Fruit fly (Drosophila melanogaster): ENCODE results near the gene CG4935.
A peak's percentile ranks its signal among the peaks of the same experiment; 100 is the strongest.

Gene CG4935

DNA sequence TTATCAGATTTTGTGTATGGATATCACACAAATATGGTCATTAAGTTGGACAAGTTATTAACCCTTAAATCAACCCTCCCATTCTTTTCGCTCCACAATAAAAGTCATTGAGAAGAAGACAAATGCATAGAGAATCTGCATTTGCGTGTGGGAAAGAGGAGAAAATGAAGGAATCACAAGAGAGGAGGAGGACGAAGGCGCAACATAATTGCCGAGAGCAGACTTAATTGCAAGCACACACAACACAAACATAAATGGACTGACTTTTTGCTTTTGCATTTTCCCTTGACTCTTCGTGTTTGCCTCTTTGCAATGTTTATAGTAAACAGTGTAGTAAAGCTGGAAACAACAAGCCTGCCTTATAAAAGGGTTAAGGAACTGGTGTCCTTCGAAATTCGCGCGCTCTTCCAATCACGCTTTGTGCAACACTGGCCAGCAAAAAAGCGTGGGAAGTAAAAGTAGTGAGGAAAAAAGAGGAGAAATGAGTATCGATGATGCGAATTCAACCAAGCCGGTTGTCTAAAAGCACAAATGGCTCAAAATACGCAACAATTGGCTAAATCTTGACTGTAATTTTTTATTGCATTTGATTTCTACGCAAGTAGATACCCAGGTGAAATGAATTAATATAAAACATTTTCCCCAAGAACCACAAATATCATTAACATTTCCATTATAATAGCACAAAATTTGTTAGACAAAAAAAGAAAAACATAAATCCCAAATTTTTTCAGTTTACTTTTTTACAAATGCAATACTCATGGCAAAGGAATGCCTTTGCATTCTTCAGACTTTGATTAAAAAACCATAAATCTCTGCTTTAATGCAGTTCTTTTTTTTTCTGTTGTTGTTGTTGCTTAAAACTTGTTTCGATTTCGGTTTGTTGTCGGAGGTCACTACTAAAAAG is 5.5 kb downstream of the CG4935 start:
- TF ChIP-seq Dll (optimal IDR thresholded peaks at IDR 0.05) (no peak), pan (optimal IDR thresholded peaks at IDR 0.05) (no peak), psq (optimal IDR thresholded peaks at IDR 0.05) (no peak), usp (GFP tag; optimal IDR thresholded peaks at IDR 0.05) (no peak), CG8478 (optimal IDR thresholded peaks at IDR 0.05) (no peak), EcR (GFP tag; optimal IDR thresholded peaks at IDR 0.05) (no peak)

DNA sequence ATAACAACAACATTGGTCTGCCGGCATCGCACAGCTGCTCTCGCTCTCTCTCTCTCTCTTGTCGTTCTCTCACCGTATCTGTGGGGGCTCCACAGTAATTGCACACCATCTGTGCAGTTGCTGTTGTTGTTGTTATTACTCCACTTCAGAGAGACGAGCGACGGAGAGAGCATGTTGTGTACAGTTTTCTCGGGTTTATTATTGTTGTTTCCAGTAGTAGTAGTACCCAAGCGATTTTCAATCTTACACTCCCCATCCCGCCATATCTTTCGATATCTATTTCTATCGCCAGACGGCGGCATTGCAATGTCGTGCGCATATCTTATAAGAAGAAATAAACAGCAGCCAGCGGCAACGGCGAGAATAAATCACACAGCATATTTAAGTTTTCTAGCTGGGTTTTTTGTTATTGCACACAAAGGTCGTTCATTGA is 6.2 kb downstream of the CG4935 start:
- TF ChIP-seq psq (optimal IDR thresholded peaks at IDR 0.05) (no peak), CG8478 (optimal IDR thresholded peaks at IDR 0.05) (no peak), pan (optimal IDR thresholded peaks at IDR 0.05) (no peak), usp (GFP tag; optimal IDR thresholded peaks at IDR 0.05) (no peak), Dll (optimal IDR thresholded peaks at IDR 0.05) (peak; percentile 60), EcR (GFP tag; optimal IDR thresholded peaks at IDR 0.05) (peak in 1 of 2 experiments; percentile 76)

DNA sequence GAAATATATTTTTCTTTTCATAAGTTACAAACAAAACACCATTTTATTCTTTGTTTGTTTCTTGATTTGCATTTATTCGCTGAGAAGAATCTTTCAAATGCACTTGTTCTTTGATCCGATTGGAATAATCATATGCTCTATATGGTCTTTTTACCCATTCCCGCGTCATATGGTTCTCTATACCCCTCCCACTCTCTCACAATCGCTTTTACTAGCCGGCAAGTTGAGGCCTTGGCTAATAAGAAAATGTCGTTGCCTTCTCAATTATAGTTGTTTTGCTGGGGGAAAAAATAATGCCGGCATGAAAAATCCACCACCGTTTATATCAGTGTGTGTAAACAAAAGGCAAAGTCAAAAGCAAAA is 6.9 kb downstream of the CG4935 start:
- TF ChIP-seq usp (GFP tag; optimal IDR thresholded peaks at IDR 0.05), result no peak
- TF ChIP-seq pan (optimal IDR thresholded peaks at IDR 0.05), result no peak
- TF ChIP-seq Dll (optimal IDR thresholded peaks at IDR 0.05), result no peak
- no peak for TF ChIP-seq psq (optimal IDR thresholded peaks at IDR 0.05)
- no peak for TF ChIP-seq CG8478 (optimal IDR thresholded peaks at IDR 0.05)
- TF ChIP-seq EcR (GFP tag; optimal IDR thresholded peaks at IDR 0.05), result no peak

DNA sequence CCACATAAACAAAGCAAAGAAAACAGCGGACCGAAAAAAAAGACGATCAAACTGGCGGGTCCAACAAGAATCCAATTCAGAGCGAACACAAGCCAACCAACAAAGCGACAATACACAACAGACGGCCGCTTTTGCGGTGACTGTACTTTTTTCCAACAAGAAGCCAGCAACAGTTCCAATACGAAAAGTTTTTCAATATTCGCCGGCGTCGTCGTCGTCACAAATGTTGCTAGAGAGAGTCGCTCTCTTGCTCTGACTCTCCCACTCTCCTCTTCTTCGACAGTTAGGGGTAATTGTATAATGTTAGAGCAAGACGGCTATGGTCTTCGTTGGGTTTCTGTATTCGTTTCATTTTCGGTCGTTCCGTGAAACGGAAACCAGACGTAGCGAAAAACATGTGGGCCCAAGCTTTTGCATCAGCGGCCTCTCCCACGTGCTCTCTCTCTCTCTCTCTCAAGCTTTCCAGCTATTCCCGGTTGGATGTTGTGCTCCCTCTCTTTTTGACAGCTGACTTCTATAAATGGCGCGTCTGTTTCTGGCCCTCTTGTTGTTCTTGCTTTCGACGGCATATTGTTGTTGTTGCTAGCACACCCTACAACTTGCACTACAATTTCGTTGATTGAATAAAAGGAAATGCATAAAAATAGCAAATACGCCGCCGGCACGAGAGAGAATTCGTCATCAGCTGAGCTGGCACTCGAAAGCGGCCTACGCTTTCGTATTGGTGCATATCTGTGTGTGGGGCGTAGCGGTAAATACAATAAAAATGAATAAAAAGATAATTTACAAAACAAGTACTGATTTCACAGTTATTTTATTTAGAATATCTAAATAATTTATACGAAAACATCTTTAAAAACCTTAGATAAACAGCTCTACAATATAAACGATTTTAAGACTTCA is 7.5 kb downstream of the CG4935 start:
- TF ChIP-seq usp (GFP tag; optimal IDR thresholded peaks at IDR 0.05) (no peak), psq (optimal IDR thresholded peaks at IDR 0.05) (no peak), pan (optimal IDR thresholded peaks at IDR 0.05) (no peak), CG8478 (optimal IDR thresholded peaks at IDR 0.05) (no peak), EcR (GFP tag; optimal IDR thresholded peaks at IDR 0.05) (peak in 1 of 2 experiments; percentile 73), Dll (optimal IDR thresholded peaks at IDR 0.05) (peak; percentile 92)

DNA sequence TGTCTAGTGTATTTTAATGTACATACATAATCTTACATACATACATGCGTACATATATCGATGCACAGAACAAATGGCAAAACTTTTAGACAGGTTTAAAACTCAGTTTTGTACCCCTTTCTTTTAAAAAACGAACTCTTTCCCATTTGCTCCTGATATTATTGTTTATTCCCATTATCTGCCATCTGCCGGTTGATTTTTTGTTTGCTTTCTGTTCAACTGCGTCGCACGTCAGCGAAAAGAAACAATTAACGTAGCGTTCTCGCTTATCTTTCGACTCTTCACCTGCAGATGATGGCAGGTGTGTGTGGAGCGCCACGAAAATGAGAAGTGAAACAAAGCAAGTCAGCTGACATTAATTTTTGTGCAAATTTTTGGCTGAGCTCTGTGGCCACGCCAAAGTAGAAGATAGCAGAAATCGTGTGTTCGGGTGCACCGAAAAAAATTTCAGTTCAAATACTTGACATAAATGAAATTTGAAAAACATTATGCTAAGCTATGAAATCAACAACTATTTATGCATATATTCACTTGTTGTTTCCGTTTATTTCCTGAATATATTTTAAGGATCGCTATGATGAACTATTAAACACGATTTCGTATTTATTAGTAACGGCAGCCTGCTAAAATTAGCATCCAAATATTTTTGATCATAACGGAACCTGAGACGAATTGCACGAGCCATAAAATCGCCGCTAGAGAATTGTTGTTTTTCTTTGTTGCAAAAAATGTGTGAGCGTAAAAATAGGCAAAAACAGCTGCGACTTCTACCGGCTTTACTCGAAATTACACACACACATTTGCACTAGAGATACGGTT is 8.9 kb downstream of the CG4935 start:
- TF ChIP-seq pan (optimal IDR thresholded peaks at IDR 0.05) (no peak), psq (optimal IDR thresholded peaks at IDR 0.05) (no peak), CG8478 (optimal IDR thresholded peaks at IDR 0.05) (no peak), Dll (optimal IDR thresholded peaks at IDR 0.05) (no peak), usp (GFP tag; optimal IDR thresholded peaks at IDR 0.05) (no peak), EcR (GFP tag; optimal IDR thresholded peaks at IDR 0.05) (no peak)

DNA sequence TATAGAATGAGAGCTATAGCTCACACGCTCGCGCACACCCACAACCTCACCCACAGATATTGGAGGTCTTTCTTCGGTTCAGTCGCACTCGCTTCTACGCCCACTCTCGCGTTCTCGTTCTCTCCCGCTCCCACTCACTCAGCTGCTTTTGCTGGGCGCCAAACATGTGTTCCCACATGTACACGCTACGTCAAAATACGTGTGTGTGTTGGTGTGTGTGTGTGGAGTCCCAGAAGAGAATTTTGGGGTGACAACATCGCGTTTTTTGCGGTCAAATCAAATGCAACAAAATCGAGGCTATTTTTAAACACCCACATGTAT is 9.5 kb downstream of the CG4935 start:
- TF ChIP-seq EcR (GFP tag; optimal IDR thresholded peaks at IDR 0.05) (no peak), pan (optimal IDR thresholded peaks at IDR 0.05) (no peak), CG8478 (optimal IDR thresholded peaks at IDR 0.05) (no peak), Dll (optimal IDR thresholded peaks at IDR 0.05) (no peak), usp (GFP tag; optimal IDR thresholded peaks at IDR 0.05) (no peak), psq (optimal IDR thresholded peaks at IDR 0.05) (no peak)

DNA sequence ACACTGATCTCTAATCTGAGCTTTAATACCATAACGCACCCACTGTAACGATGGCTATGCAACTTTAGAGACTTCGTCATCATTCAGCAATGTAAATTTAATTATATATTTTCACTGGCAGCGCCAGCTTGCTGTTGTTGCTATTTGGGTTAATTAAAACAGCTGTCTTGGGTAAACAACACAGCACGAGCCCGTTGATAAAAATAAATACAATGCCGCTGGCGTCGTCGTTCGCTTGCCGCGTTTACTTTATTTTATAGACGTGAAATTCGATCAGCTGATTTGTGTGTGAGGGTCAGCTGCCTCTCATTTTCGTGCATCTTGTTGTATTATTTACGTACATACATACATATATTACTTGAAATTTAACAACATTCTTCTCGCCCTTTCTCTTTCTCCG is 10.8 kb downstream of the CG4935 start:
- TF ChIP-seq CG8478 (optimal IDR thresholded peaks at IDR 0.05) (no peak), psq (optimal IDR thresholded peaks at IDR 0.05) (no peak), Dll (optimal IDR thresholded peaks at IDR 0.05) (no peak), EcR (GFP tag; optimal IDR thresholded peaks at IDR 0.05) (no peak), usp (GFP tag; optimal IDR thresholded peaks at IDR 0.05) (no peak), pan (optimal IDR thresholded peaks at IDR 0.05) (no peak)

DNA sequence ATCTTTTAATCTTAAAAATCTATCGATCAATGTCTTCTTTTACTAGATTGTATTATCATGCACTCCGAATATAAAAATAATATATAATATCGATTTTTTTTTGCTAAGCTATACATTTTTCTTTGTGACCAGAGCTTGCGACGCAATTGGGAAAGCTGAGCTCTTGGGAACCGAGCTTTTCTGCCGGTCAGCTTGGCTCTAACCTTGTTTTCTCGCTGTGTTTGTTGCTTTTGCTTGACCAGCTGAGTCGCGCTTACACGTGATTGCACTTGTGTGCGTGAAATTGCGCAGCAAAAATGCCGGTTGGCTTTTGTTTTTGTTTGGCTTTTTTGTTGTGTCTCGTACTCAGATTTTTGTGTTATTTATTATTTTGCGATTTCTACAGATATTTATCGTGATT is 11.5 kb downstream of the CG4935 start:
- no peak for TF ChIP-seq pan (optimal IDR thresholded peaks at IDR 0.05)
- no peak for TF ChIP-seq Dll (optimal IDR thresholded peaks at IDR 0.05)
- TF ChIP-seq EcR (GFP tag; optimal IDR thresholded peaks at IDR 0.05), result no peak
- TF ChIP-seq psq (optimal IDR thresholded peaks at IDR 0.05), result no peak
- no peak for TF ChIP-seq CG8478 (optimal IDR thresholded peaks at IDR 0.05)
- no peak for TF ChIP-seq usp (GFP tag; optimal IDR thresholded peaks at IDR 0.05)

DNA sequence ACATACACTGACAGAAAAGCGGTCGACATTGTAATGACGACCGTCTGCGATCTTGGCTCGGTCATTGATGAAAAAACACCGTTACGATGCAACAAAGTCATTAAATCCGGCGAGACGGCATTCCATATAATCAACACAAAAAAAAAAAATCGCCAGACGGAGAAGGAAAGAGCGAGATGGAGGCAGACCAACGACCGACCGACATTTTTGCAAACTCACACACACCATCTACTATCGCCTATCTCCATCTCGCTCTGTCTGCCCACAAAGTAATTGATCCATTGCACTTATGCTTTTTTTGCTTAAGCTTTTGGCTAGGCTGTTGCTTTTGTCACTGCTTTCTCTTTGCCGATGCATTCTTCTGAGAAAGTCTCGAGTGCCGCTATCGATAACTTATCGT is 12.2 kb downstream of the CG4935 start:
- no peak for TF ChIP-seq pan (optimal IDR thresholded peaks at IDR 0.05)
- no peak for TF ChIP-seq CG8478 (optimal IDR thresholded peaks at IDR 0.05)
- no peak for TF ChIP-seq Dll (optimal IDR thresholded peaks at IDR 0.05)
- TF ChIP-seq psq (optimal IDR thresholded peaks at IDR 0.05), result no peak
- peak; percentile 21 for TF ChIP-seq EcR (GFP tag; optimal IDR thresholded peaks at IDR 0.05)
- no peak for TF ChIP-seq usp (GFP tag; optimal IDR thresholded peaks at IDR 0.05)

DNA sequence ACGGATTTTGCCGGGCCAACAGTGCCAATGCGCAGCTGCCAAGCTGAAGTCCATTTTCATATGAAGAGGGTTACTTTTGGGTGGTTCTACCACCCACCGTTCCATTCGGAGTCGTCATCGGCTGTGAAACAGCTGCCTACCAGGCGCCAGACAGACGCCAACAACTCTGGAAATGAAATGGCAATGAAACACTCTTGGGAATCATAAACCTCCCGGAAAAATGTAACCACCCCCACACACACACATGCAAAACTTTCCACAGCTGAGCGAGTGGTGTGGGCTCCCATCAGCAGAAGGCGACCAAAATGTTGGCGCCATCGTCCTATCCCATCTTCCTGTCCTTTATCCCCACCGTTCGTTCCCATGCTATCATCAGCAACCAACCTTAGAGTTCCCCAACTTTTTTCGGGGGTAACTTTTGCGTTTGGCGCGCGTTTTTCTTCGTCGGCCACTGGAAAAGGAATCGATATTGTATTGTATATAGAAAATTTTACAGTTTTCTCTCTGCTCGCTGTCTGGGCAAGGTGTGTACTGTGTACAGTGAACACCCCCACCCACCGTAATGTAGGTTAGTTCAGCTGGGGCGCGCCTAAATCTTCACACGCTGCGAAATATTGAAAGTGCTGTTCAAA is 13.4 kb downstream of the CG4935 start:
- TF ChIP-seq psq (optimal IDR thresholded peaks at IDR 0.05) (no peak), EcR (GFP tag; optimal IDR thresholded peaks at IDR 0.05) (no peak), CG8478 (optimal IDR thresholded peaks at IDR 0.05) (no peak), usp (GFP tag; optimal IDR thresholded peaks at IDR 0.05) (no peak), pan (optimal IDR thresholded peaks at IDR 0.05) (no peak), Dll (optimal IDR thresholded peaks at IDR 0.05) (no peak)

DNA sequence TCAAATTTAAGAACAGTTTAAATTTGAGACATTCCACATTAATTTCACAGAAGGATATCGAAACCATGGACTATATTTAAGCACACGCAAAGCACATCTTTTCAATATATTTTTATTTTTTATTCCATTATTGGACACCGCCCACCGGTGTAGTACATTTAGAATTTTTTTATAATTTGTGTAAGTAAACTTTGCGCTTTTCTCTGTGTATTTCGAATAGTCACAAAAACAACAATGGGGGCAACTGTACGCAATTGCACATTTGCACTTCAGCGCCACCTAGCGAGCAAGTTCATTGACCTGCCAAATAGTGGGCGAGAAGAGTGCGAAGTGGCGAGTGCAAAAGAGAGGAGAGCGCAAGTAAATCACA is 13.9 kb downstream of the CG4935 start:
- no peak for TF ChIP-seq psq (optimal IDR thresholded peaks at IDR 0.05)
- no peak for TF ChIP-seq CG8478 (optimal IDR thresholded peaks at IDR 0.05)
- peak; percentile 53 to 57 for TF ChIP-seq EcR (GFP tag; optimal IDR thresholded peaks at IDR 0.05)

Measured in whole organism.